Fruit fly (Drosophila melanogaster) whole organism, prepupa: ENCODE results near the gene CG7246.
A peak's percentile ranks its signal among the peaks of the same experiment; 100 is the strongest.

Experiments
- Blimp-1 ChIP-seq: fragments of 200-800 bp; sonication (Bioruptor generic); optimal IDR thresholded peaks from 3 replicates; lab custom pipeline; 2017; ENCODE audit warnings: missing biosample characterization, missing genetic modification characterization, mild to moderate bottlenecking, moderate library complexity, missing genetic modification reagents
- CG10631 ChIP-seq: fragments of 200-800 bp; sonication (Bioruptor generic); optimal IDR thresholded peaks from 2 replicates; lab custom pipeline; 2016; ENCODE audit warnings: missing biosample characterization, missing genetic modification characterization
- CG10669 ChIP-seq: fragments of 200-800 bp; sonication (Bioruptor generic); optimal IDR thresholded peaks from 3 replicates; lab custom pipeline; 2018; ENCODE audit warnings: missing biosample characterization, mild to moderate bottlenecking, missing genetic modification characterization, moderate library complexity
- CG11294 ChIP-seq: fragments of 200-800 bp; sonication (Bioruptor generic); IDR thresholded peaks from 2 replicates; pipeline ENCODE4 v1.3.6; 2022; ENCODE audit warnings: missing biosample characterization, missing genetic modification characterization
- CG11762 ChIP-seq: fragments of 200-800 bp; sonication (Bioruptor generic); optimal IDR thresholded peaks from 3 replicates; lab custom pipeline; 2016; ENCODE audit warnings: missing biosample characterization, missing genetic modification characterization; ENCODE audit not compliant: insufficient read depth
- CG11902 ChIP-seq: fragments of 200-800 bp; sonication (Bioruptor generic); optimal IDR thresholded peaks from 3 replicates; lab custom pipeline; 2016; ENCODE audit warnings: missing biosample characterization, missing genetic modification characterization
- CG15336 ChIP-seq: fragments of 200-800 bp; sonication (Bioruptor generic); IDR thresholded peaks from 2 replicates; pipeline ENCODE4 v1.3.6; 2022; ENCODE audit warnings: missing biosample characterization, missing genetic modification characterization
- CG1621 ChIP-seq: fragments of 200-800 bp; sonication (Bioruptor generic); optimal IDR thresholded peaks from 3 replicates; lab custom pipeline; 2018; ENCODE audit warnings: missing biosample characterization, mild to moderate bottlenecking, missing genetic modification characterization
- CG3032 ChIP-seq: fragments of 200-800 bp; optimal IDR thresholded peaks from 2 replicates; lab custom pipeline; 2019; ENCODE audit warnings: missing biosample characterization, mild to moderate bottlenecking, missing genetic modification characterization, moderate library complexity
- CG31627 ChIP-seq: fragments of 200-800 bp; sonication (Bioruptor generic); optimal IDR thresholded peaks from 3 replicates; lab custom pipeline; 2016; ENCODE audit warnings: missing biosample characterization, missing genetic modification characterization
- CG3919 ChIP-seq: fragments of 200-800 bp; sonication (Bioruptor generic); optimal IDR thresholded peaks from 3 replicates; lab custom pipeline; 2016; ENCODE audit warnings: missing biosample characterization, missing genetic modification characterization
- CG4318 ChIP-seq: fragments of 200-800 bp; sonication (Bioruptor generic); optimal IDR thresholded peaks from 3 replicates; lab custom pipeline; 2017; ENCODE audit warnings: missing biosample characterization, mild to moderate bottlenecking, missing genetic modification characterization
- CG6163 ChIP-seq: fragments of 200-800 bp; sonication (Bioruptor generic); IDR thresholded peaks from 3 replicates; pipeline ENCODE4 v1.3.6; 2022; ENCODE audit warnings: missing biosample characterization, missing genetic modification characterization
- CG6276 ChIP-seq: fragments of 200-800 bp; sonication (Bioruptor generic); optimal IDR thresholded peaks from 2 replicates; lab custom pipeline; 2017; ENCODE audit warnings: missing biosample characterization, mild to moderate bottlenecking, missing genetic modification characterization
- CG6792 ChIP-seq: fragments of 200-800 bp; sonication (Bioruptor generic); optimal IDR thresholded peaks from 3 replicates; lab custom pipeline; 2016; ENCODE audit warnings: missing biosample characterization, missing genetic modification characterization
- CG6808 ChIP-seq: fragments of 200-800 bp; sonication (Bioruptor generic); optimal IDR thresholded peaks from 3 replicates; lab custom pipeline; 2017; ENCODE audit warnings: missing biosample characterization, missing genetic modification characterization, mild to moderate bottlenecking, moderate library complexity, missing genetic modification reagents
- CG6854 ChIP-seq: fragments of 200-800 bp; sonication (Bioruptor generic); optimal IDR thresholded peaks from 2 replicates; lab custom pipeline; 2017; ENCODE audit warnings: missing biosample characterization, mild to moderate bottlenecking, missing genetic modification characterization
- CG8319 ChIP-seq: fragments of 200-800 bp; sonication (Bioruptor generic); optimal IDR thresholded peaks from 3 replicates; lab custom pipeline; 2016; ENCODE audit warnings: missing biosample characterization, missing genetic modification characterization
- CG8632 ChIP-seq: fragments of 200-800 bp; sonication (Bioruptor generic); optimal IDR thresholded peaks from 3 replicates; lab custom pipeline; 2016; ENCODE audit warnings: missing biosample characterization, missing genetic modification characterization
- CG9139 ChIP-seq: fragments of 200-800 bp; sonication (Bioruptor generic); optimal IDR thresholded peaks from 3 replicates; lab custom pipeline; 2017; ENCODE audit warnings: missing biosample characterization, mild to moderate bottlenecking, missing genetic modification characterization
- Eip75B ChIP-seq: fragments of 200-800 bp; sonication (Bioruptor generic); optimal IDR thresholded peaks from 3 replicates; lab custom pipeline; 2016; ENCODE audit warnings: missing biosample characterization, missing genetic modification characterization
- Eip78C ChIP-seq: fragments of 200-800 bp; sonication (Bioruptor generic); peaks from one replicate; lab custom pipeline; 2016; ENCODE audit warnings: missing biosample characterization, missing genetic modification characterization
- Eip93F ChIP-seq: fragments of 200-800 bp; sonication (Bioruptor generic); optimal IDR thresholded peaks from 2 replicates; lab custom pipeline; 2016; ENCODE audit warnings: missing biosample characterization, mild to moderate bottlenecking, missing genetic modification characterization
- Ets21C ChIP-seq: fragments of 200-800 bp; sonication (Bioruptor generic); optimal IDR thresholded peaks from 3 replicates; lab custom pipeline; 2016; ENCODE audit warnings: missing biosample characterization, missing genetic modification characterization
- Ets96B ChIP-seq: fragments of 200-800 bp; optimal IDR thresholded peaks from 2 replicates; lab custom pipeline; 2019; ENCODE audit warnings: missing biosample characterization, mild to moderate bottlenecking, missing genetic modification characterization, moderate library complexity
- Hr38 ChIP-seq: sonication (Bioruptor generic); optimal IDR thresholded peaks from 2 replicates; lab custom pipeline; 2016; ENCODE audit warnings: missing biosample characterization, missing genetic modification characterization
- Hr4 ChIP-seq: fragments of 200-800 bp; sonication (Bioruptor generic); optimal IDR thresholded peaks from 3 replicates; lab custom pipeline; 2016; ENCODE audit warnings: missing biosample characterization, missing genetic modification characterization
- Met ChIP-seq: fragments of 200-800 bp; sonication (Bioruptor generic); optimal IDR thresholded peaks from 3 replicates; lab custom pipeline; 2016; ENCODE audit warnings: missing biosample characterization, missing genetic modification characterization
- Smox ChIP-seq: fragments of 200-800 bp; sonication (Bioruptor generic); optimal IDR thresholded peaks from 3 replicates; lab custom pipeline; 2016; ENCODE audit warnings: missing biosample characterization, missing genetic modification characterization
- Sox102F ChIP-seq: fragments of 200-800 bp; sonication (Bioruptor generic); optimal IDR thresholded peaks from 2 replicates; lab custom pipeline; 2016; ENCODE audit warnings: missing biosample characterization, mild to moderate bottlenecking, missing genetic modification characterization
- Sox14 ChIP-seq: fragments of 200-800 bp; sonication (Bioruptor generic); optimal IDR thresholded peaks from 3 replicates; lab custom pipeline; 2016; ENCODE audit warnings: missing biosample characterization, missing genetic modification characterization
- Sox15 ChIP-seq: fragments of 200-800 bp; sonication (Bioruptor generic); optimal IDR thresholded peaks from 3 replicates; lab custom pipeline; 2016; ENCODE audit warnings: missing biosample characterization, missing genetic modification characterization
- achi ChIP-seq: fragments of 200-800 bp; sonication (Bioruptor generic); optimal IDR thresholded peaks from 3 replicates; lab custom pipeline; 2016; ENCODE audit warnings: missing biosample characterization, missing genetic modification characterization
- dac ChIP-seq: fragments of 200-800 bp; sonication (Bioruptor generic); optimal IDR thresholded peaks from 2 replicates; lab custom pipeline; 2017; ENCODE audit warnings: missing biosample characterization, mild to moderate bottlenecking, missing genetic modification characterization
- dsx ChIP-seq: fragments of 200-800 bp; optimal IDR thresholded peaks from 3 replicates; lab custom pipeline; 2019; ENCODE audit warnings: missing biosample characterization, mild to moderate bottlenecking, missing genetic modification characterization, moderate library complexity; ENCODE audit not compliant: poor library complexity, severe bottlenecking
- eg ChIP-seq: fragments of 200-800 bp; sonication (Bioruptor generic); IDR thresholded peaks from 3 replicates; pipeline ENCODE4 v1.3.6; 2022; ENCODE audit warnings: missing biosample characterization, missing genetic modification characterization
- esn ChIP-seq: fragments of 200-800 bp; sonication (Bioruptor generic); optimal IDR thresholded peaks from 2 replicates; lab custom pipeline; 2016; ENCODE audit warnings: missing biosample characterization, mild to moderate bottlenecking, missing genetic modification characterization, moderate library complexity
- fd59A ChIP-seq: fragments of 200-800 bp; sonication (Bioruptor generic); optimal IDR thresholded peaks from 2 replicates; lab custom pipeline; 2017; ENCODE audit warnings: missing biosample characterization, mild to moderate bottlenecking, missing genetic modification characterization, missing genetic modification reagents
- fd85E ChIP-seq: fragments of 200-800 bp; sonication (Bioruptor generic); optimal IDR thresholded peaks from 3 replicates; lab custom pipeline; 2016; ENCODE audit warnings: missing biosample characterization, missing genetic modification characterization
- fkh ChIP-seq: fragments of 200-800 bp; sonication (Bioruptor generic); optimal IDR thresholded peaks from 3 replicates; lab custom pipeline; 2017; ENCODE audit warnings: missing biosample characterization, mild to moderate bottlenecking, missing genetic modification characterization, moderate library complexity
- net ChIP-seq: fragments of 200-800 bp; sonication (Bioruptor generic); optimal IDR thresholded peaks from 3 replicates; lab custom pipeline; 2016; ENCODE audit warnings: missing biosample characterization, missing genetic modification characterization
- pdm3 ChIP-seq: fragments of 200-800 bp; sonication (Bioruptor generic); optimal IDR thresholded peaks from 3 replicates; lab custom pipeline; 2016; ENCODE audit warnings: missing biosample characterization, missing genetic modification characterization
- salr ChIP-seq, 2 experiments: fragments of 200-800 bp; sonication (Bioruptor generic); optimal IDR thresholded peaks; 3 replicates each; lab custom pipeline; 2016 to 2018; ENCODE audit warnings: missing biosample characterization in 2 of 2, missing genetic modification characterization in 2 of 2, mild to moderate bottlenecking in 1 of 2
- spab ChIP-seq: fragments of 200-800 bp; sonication (Bioruptor generic); optimal IDR thresholded peaks from 2 replicates; lab custom pipeline; 2017; ENCODE audit warnings: missing biosample characterization, mild to moderate bottlenecking, missing genetic modification characterization, missing genetic modification reagents
- ss ChIP-seq, 2 experiments: fragments of 200-800 bp; sonication (Bioruptor generic); optimal IDR thresholded peaks; 2 replicates in 1 of 2; 3 replicates in 1 of 2; lab custom pipeline; 2017 to 2018; ENCODE audit warnings: mild to moderate bottlenecking in 2 of 2, missing biosample characterization in 2 of 2, missing genetic modification characterization in 2 of 2, moderate library complexity in 1 of 2
- svp ChIP-seq: fragments of 200-800 bp; sonication (Bioruptor generic); peaks from one replicate; lab custom pipeline; 2016; ENCODE audit warnings: missing biosample characterization, missing genetic modification characterization
- topi ChIP-seq: fragments of 200-800 bp; sonication (Bioruptor generic); optimal IDR thresholded peaks from 3 replicates; lab custom pipeline; 2016; ENCODE audit warnings: missing biosample characterization, missing genetic modification characterization
- vri ChIP-seq: fragments of 200-800 bp; sonication (Bioruptor generic); optimal IDR thresholded peaks from 3 replicates; lab custom pipeline; 2016; ENCODE audit warnings: missing biosample characterization, mild to moderate bottlenecking, missing genetic modification characterization

Gene CG7246

dm6 chrX:9060078-9060477, 20.8 kb downstream of the CG7246 start (continued):
- peak; percentile 86 for TF ChIP-seq CG3919 (GFP tag; lab: Kevin White, UChicago)
- TF ChIP-seq Hr38 (GFP tag; lab: Kevin White, UChicago), result no peak
- TF ChIP-seq Hr4 (GFP tag; lab: Kevin White, UChicago), result peak; percentile 79
- TF ChIP-seq CG3032 (tag; lab: Kevin White, UChicago), result peak; percentile 77
- TF ChIP-seq Ets96B (tag; lab: Kevin White, UChicago), result peak; percentile 86
- peak; percentile 70 for TF ChIP-seq CG11294
- peak; percentile 60 for TF ChIP-seq Blimp-1 (GFP tag; lab: Kevin White, UChicago)
- no peak for TF ChIP-seq CG9139 (GFP tag; lab: Kevin White, UChicago)
- no peak for TF ChIP-seq vri (GFP tag; lab: Kevin White, UChicago)
- peak; percentile 83 for TF ChIP-seq esn (GFP tag; lab: Kevin White, UChicago)
- peak; percentile 82 for TF ChIP-seq CG8632 (GFP tag; lab: Kevin White, UChicago)
- peak; percentile 76 for TF ChIP-seq CG1621 (tag; lab: Kevin White, UChicago)
- peak; percentile 93 for TF ChIP-seq CG6163 (GFP tag; lab: Robert Waterston, UW)
- TF ChIP-seq svp (GFP tag; lab: Kevin White, UChicago), result peak; percentile 82
- peak; percentile 93 for TF ChIP-seq Sox14 (GFP tag; lab: Kevin White, UChicago)
- peak; percentile 73 for TF ChIP-seq spab (GFP tag; lab: Kevin White, UChicago)

DNA sequence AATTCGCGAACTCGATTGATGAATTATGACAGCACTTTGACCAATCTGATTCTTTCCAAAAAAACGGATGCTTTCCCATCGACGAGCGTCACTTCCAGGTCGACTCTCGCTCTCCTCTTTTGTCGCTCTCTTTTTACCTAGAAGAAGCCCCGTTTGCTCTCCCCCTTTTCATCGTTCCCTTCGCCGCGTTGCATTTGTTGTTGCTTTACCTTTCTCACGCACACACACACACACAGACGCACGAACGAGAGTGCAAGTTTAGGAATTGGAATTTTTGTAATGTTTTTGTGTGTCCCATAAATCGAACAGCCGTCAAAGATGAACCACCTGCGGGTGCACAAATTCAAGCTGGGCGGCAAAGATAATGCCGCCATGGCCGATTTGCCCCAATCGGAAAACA, 31.9 kb downstream of the CG7246 start:
- no peak for TF ChIP-seq Sox102F
- TF ChIP-seq dac, result no peak

DNA sequence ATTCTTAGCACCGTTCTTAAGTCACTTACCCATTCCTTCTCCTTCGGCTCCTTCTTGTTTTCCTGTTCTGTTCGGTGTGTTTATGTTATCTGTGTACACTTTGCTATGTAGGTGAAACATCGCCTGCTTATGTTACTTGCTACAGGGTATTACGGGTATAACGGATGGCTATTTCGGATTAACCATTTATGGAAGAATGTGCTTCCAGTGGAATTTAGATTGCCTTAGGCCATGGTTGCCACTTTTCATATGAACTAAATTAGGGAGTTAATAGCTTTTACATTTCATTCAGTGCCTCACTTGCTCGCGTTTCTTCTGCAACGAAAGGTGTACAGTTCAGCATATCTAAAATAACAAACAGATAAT, 32.5 kb downstream of the CG7246 start:
- TF ChIP-seq Sox14 (GFP tag; lab: Kevin White, UChicago) (no peak), net (GFP tag; lab: Kevin White, UChicago) (no peak), CG15336 (GFP tag; lab: Robert Waterston, UW) (no peak), eg (GFP tag; lab: Robert Waterston, UW) (no peak), CG6792 (GFP tag; lab: Kevin White, UChicago) (no peak), dac (no peak), CG11294 (no peak), Smox (no peak), CG6808 (GFP tag; lab: Kevin White, UChicago) (peak; percentile 8), vri (GFP tag; lab: Kevin White, UChicago) (no peak), ss (GFP tag; optimal IDR thresholded peaks at IDR 0.05; lab: Kevin White, UChicago) (no peak), Eip93F (GFP tag; lab: Kevin White, UChicago) (no peak), fd59A (GFP tag; lab: Kevin White, UChicago) (peak; percentile 7), achi (GFP tag; lab: Kevin White, UChicago) (no peak), CG6276 (GFP tag; lab: Kevin White, UChicago) (no peak), Hr38 (GFP tag; lab: Kevin White, UChicago) (no peak), CG11902 (no peak), CG4318 (GFP tag; lab: Kevin White, UChicago) (no peak), Eip75B (GFP tag; lab: Kevin White, UChicago) (no peak), Met (GFP tag; lab: Kevin White, UChicago) (no peak), topi (GFP tag; lab: Kevin White, UChicago) (no peak), CG10669 (peak; percentile 23), Blimp-1 (GFP tag; lab: Kevin White, UChicago) (no peak), Eip78C (GFP tag; lab: Kevin White, UChicago) (peak; percentile 55), CG11762 (GFP tag; lab: Kevin White, UChicago) (no peak), dsx (no peak), CG31627 (GFP tag; lab: Kevin White, UChicago) (peak; percentile 16), pdm3 (no peak), CG6163 (GFP tag; lab: Robert Waterston, UW) (no peak), CG8319 (no peak), fd85E (GFP tag; lab: Kevin White, UChicago) (no peak), CG3032 (tag; lab: Kevin White, UChicago) (no peak), fkh (GFP tag; lab: Kevin White, UChicago) (peak; percentile 28), Sox15 (GFP tag; lab: Kevin White, UChicago) (no peak), CG6854 (GFP tag; lab: Kevin White, UChicago) (no peak), Ets21C (GFP tag; lab: Kevin White, UChicago) (no peak), salr (GFP tag; optimal IDR thresholded peaks at IDR 0.05; lab: Kevin White, UChicago) (no peak), CG10631 (GFP tag; lab: Kevin White, UChicago) (no peak)
